Worm (Caenorhabditis elegans) whole organism, midembryonic: Measurements from ENCODE around the gene smap-1.

Source experiments
- T22C8.4 ChIP-seq: fragments of 200-800 bp; sonication (Bioruptor generic); IDR thresholded peaks from 2 replicates; pipeline ENCODE4 v1.3.6; 2022; ENCODE audit warnings: missing genetic modification characterization, missing compliant biosample characterization
- cog-1 ChIP-seq: sonication (generic microtip); optimal IDR thresholded peaks from 2 replicates; lab custom pipeline; 2016; ENCODE audit warnings: missing genetic modification characterization, missing compliant biosample characterization
- flt-1 ChIP-seq: fragments of 200-800 bp; sonication (Bioruptor generic); IDR thresholded peaks from 2 replicates; pipeline ENCODE4 v1.3.6; 2022; ENCODE audit warnings: missing genetic modification characterization, missing compliant biosample characterization
- klf-2 ChIP-seq: fragments of 200-800 bp; sonication (Bioruptor generic); conservative IDR thresholded peaks from 2 replicates; pipeline ENCODE4 v1.3.6; 2022; ENCODE audit warnings: missing genetic modification reagents, missing genetic modification characterization, missing compliant biosample characterization
- med-1 ChIP-seq: sonication (generic microtip); optimal IDR thresholded peaks from 2 replicates; lab custom pipeline; 2017; ENCODE audit warnings: missing genetic modification characterization, mild to moderate bottlenecking, missing compliant biosample characterization, antibody characterized with exemption, missing genetic modification reagents; ENCODE audit not compliant: insufficient read depth
- ref-1 ChIP-seq: fragments of 200-800 bp; sonication (Bioruptor generic); conservative IDR thresholded peaks from 2 replicates; pipeline ENCODE4 v1.3.6; 2022; ENCODE audit warnings: missing genetic modification reagents, missing genetic modification characterization, missing compliant biosample characterization
- tab-1 ChIP-seq: fragments of 200-800 bp; sonication (Bioruptor generic); IDR thresholded peaks from 2 replicates; pipeline ENCODE4 v1.3.6; 2022; ENCODE audit warnings: missing genetic modification characterization, missing compliant biosample characterization
- ztf-23 ChIP-seq: fragments of 200-800 bp; sonication (Bioruptor generic); IDR thresholded peaks from 2 replicates; pipeline ENCODE4 v1.3.6; 2022; ENCODE audit warnings: missing genetic modification reagents, missing genetic modification characterization, missing compliant biosample characterization
- ztf-29 ChIP-seq: fragments of 200-800 bp; sonication (Bioruptor generic); IDR thresholded peaks from 2 replicates; pipeline ENCODE4 v1.3.6; 2022; ENCODE audit warnings: missing genetic modification reagents, missing genetic modification characterization, missing compliant biosample characterization

The smap-1 gene

DNA sequence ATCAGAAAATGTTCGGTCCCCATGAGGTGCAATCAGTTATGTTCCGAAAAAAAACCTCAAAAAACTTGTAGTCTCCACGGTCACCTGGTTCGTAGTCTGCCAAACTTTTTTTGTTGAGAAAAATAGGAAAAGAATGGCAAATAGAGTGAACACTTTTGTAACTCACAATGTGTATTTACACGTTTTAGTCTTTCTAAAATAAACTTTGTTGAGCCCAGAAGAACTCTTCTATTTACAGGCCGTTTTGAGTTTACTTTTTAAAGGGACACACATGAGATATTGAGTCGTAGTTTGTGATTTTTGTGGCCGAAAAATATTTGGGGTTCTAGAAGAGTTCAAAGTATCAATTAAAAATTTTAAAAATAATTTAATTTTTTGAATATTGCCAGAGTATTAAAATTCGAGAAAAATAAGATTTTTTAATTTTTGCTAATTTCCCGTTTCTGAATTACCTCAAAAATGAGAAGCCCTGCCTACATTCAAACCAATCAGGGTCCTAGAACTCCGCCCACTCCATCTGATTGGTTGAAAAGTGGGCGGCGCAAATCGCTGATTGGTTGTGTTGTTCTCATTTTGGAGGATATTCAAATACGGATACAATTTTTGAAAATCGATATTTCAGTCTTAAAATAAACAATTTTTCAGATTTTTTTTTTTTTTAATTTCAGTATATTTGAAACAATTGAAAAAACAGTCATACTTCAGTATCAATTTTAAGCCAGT is 4.9 kb downstream of the smap-1 start:
- TF ChIP-seq klf-2 = no peak
- TF ChIP-seq ztf-29 = no peak
- no peak for TF ChIP-seq med-1 (GFP tag; lab: Kevin White, UChicago)
- no peak for TF ChIP-seq ref-1
- no peak for TF ChIP-seq ztf-23 (GFP tag; lab: Robert Waterston, UW)

DNA sequence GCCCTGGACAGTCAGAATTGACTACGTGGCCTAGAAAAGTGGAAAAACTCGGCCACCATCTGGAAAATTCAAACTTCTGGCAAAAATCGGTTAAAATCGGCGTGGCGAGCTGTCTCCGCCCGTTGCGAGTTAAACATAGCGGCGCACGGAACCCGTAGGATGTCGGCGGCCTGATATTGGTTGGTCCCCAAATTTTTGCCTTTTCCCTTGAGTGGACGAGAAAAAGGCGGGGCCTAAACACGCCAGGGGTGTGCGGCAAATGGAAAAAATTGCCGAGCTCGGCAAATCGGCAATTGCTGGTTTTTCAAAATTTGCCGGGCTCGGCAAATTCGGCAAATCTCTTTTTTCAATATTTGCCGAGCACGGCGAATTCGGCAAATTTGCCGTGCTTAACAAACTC is 6.3 kb downstream of the smap-1 start:
- TF ChIP-seq ztf-23 (GFP tag; lab: Robert Waterston, UW) (no peak), T22C8.4 (GFP tag; lab: Robert Waterston, UW) (no peak), klf-2 (no peak), flt-1 (GFP tag; lab: Robert Waterston, UW) (no peak), med-1 (GFP tag; lab: Kevin White, UChicago) (no peak), ref-1 (no peak), tab-1 (GFP tag; lab: Robert Waterston, UW) (no peak), ztf-29 (no peak), cog-1 (tag; lab: Kevin White, UChicago) (no peak)

DNA sequence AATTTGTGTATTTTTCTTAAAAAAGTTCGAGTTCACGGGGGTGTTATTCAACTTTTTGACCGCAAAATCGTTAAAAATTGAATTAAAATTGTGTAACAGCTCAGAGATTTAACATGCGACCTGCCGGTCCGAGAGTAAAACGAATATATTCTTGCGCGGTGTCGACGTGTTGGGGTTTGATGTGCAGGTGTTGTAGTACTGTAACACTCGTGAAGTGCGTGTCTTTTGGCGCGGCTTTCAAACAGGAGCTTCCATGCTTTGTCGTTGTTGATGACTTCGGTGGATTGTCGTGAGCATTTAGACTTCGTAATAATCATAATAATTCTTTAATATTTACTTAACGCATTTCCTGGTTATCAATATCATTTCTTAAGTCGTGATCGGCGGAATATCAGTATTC is 9.1 kb downstream of the smap-1 start, which contains the start of gene tat-3:
TSS of gene tat-3 (minus strand) at position 196 of the 400 bp plus-strand sequence.
- TF ChIP-seq ztf-23 (GFP tag; lab: Robert Waterston, UW) (no peak), klf-2 (no peak), cog-1 (tag; lab: Kevin White, UChicago) (no peak), tab-1 (GFP tag; lab: Robert Waterston, UW) (no peak), med-1 (GFP tag; lab: Kevin White, UChicago) (no peak), ref-1 (no peak), flt-1 (GFP tag; lab: Robert Waterston, UW) (no peak), T22C8.4 (GFP tag; lab: Robert Waterston, UW) (no peak), ztf-29 (no peak)

DNA sequence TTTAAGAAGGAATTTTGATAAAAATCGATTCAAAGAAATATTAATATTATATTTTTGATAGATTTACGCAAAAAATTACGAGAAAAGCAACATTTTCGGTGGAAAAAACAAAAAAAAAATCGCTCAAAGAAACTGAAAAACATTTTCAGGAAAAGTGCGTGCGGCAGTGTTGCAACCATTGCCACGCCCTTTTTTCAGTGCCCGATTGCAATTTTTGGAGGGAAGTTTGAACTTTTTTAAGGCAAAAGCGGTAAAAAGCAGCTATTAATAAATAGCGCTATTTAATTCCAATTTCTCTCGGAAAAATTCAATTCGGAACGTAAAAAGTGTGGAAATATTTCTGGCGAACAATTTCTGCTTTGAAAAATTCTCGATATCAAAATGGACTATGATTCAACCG is 18.5 kb downstream of the smap-1 start:
- TF ChIP-seq ztf-29 = no peak
- TF ChIP-seq tab-1 (GFP tag; lab: Robert Waterston, UW) = no peak
- no peak for TF ChIP-seq med-1 (GFP tag; lab: Kevin White, UChicago)
- TF ChIP-seq ztf-23 (GFP tag; lab: Robert Waterston, UW) = no peak
- TF ChIP-seq cog-1 (tag; lab: Kevin White, UChicago) = no peak
- no peak for TF ChIP-seq ref-1
- no peak for TF ChIP-seq klf-2
- TF ChIP-seq flt-1 (GFP tag; lab: Robert Waterston, UW) = no peak
- TF ChIP-seq T22C8.4 (GFP tag; lab: Robert Waterston, UW) = no peak

- TF ChIP-seq med-1 (GFP tag; lab: Kevin White, UChicago) = no peak
- TF ChIP-seq cog-1 (tag; lab: Kevin White, UChicago) = peak; percentile 26
- TF ChIP-seq klf-2 = no peak
- peak; percentile 46; the same call in 1 of the 2 replicates for TF ChIP-seq ztf-23 (GFP tag; lab: Robert Waterston, UW)
- TF ChIP-seq ref-1 = no peak
- no peak for TF ChIP-seq ztf-29
- no peak for TF ChIP-seq tab-1 (GFP tag; lab: Robert Waterston, UW)
- TF ChIP-seq flt-1 (GFP tag; lab: Robert Waterston, UW) = 0 out of 2 replicates have a peak, but pooled peaks have one; percentile 39
- peak; percentile 97 for TF ChIP-seq T22C8.4 (GFP tag; lab: Robert Waterston, UW)
Observed at ce11 chrIII:10720170-10720569, 19.4 kb downstream of the smap-1 start.

ce11 chrIII:10719057-10719456 is 20.5 kb downstream of the smap-1 start:
- no peak for TF ChIP-seq ztf-29
- TF ChIP-seq cog-1 (tag; lab: Kevin White, UChicago) = no peak
- no peak for TF ChIP-seq ref-1
- TF ChIP-seq klf-2 = no peak
- TF ChIP-seq med-1 (GFP tag; lab: Kevin White, UChicago) = no peak
- no peak for TF ChIP-seq ztf-23 (GFP tag; lab: Robert Waterston, UW)
- no peak for TF ChIP-seq tab-1 (GFP tag; lab: Robert Waterston, UW)
- no peak for TF ChIP-seq flt-1 (GFP tag; lab: Robert Waterston, UW)
- no peak for TF ChIP-seq T22C8.4 (GFP tag; lab: Robert Waterston, UW)

- TF ChIP-seq klf-2 = no peak
- no peak for TF ChIP-seq T22C8.4 (GFP tag; lab: Robert Waterston, UW)
- no peak for TF ChIP-seq tab-1 (GFP tag; lab: Robert Waterston, UW)
- TF ChIP-seq med-1 (GFP tag; lab: Kevin White, UChicago) = no peak
- TF ChIP-seq flt-1 (GFP tag; lab: Robert Waterston, UW) = no peak
- TF ChIP-seq ztf-23 (GFP tag; lab: Robert Waterston, UW) = no peak
- no peak for TF ChIP-seq cog-1 (tag; lab: Kevin White, UChicago)
- TF ChIP-seq ztf-29 = no peak
Observed at ce11 chrIII:10718078-10718477, 21.5 kb downstream of the smap-1 start.

- TF ChIP-seq T22C8.4 (GFP tag; lab: Robert Waterston, UW) = no peak
- no peak for TF ChIP-seq cog-1 (tag; lab: Kevin White, UChicago)
- no peak for TF ChIP-seq tab-1 (GFP tag; lab: Robert Waterston, UW)
- no peak for TF ChIP-seq ztf-29
- no peak for TF ChIP-seq flt-1 (GFP tag; lab: Robert Waterston, UW)
- TF ChIP-seq klf-2 = no peak
- no peak for TF ChIP-seq ztf-23 (GFP tag; lab: Robert Waterston, UW)
- TF ChIP-seq ref-1 = no peak
- no peak for TF ChIP-seq med-1 (GFP tag; lab: Kevin White, UChicago)
Observed at ce11 chrIII:10717479-10717878, 22.1 kb downstream of the smap-1 start.

ce11 chrIII:10716091-10716490 is 23.5 kb downstream of the smap-1 start, which contains the start of gene W09D10.4:
W09D10.4 (minus strand) TSS chrIII:10716191.
- TF ChIP-seq flt-1 (GFP tag; lab: Robert Waterston, UW) (no peak), tab-1 (GFP tag; lab: Robert Waterston, UW) (no peak), T22C8.4 (GFP tag; lab: Robert Waterston, UW) (no peak), ztf-29 (no peak), med-1 (GFP tag; lab: Kevin White, UChicago) (no peak)
